Fruit fly (Drosophila melanogaster) whole organism, embryonic: Measurements from ENCODE around the gene CG1999.

Source experiments
- ATbp ChIP-seq: fragments of 200-800 bp; sonication (Bioruptor generic); optimal IDR thresholded peaks from 2 replicates; lab custom pipeline; 2017; ENCODE audit warnings: missing biosample characterization, mild to moderate bottlenecking, missing genetic modification characterization, missing genetic modification reagents
- B-H1 ChIP-seq: fragments of 200-800 bp; sonication (Bioruptor generic); IDR thresholded peaks from 3 replicates; pipeline ENCODE4 v1.3.6; 2022; ENCODE audit warnings: missing biosample characterization, missing genetic modification characterization
- CG10654 ChIP-seq: fragments of 200-800 bp; sonication (Bioruptor generic); optimal IDR thresholded peaks from 2 replicates; lab custom pipeline; 2016; ENCODE audit warnings: missing biosample characterization, missing genetic modification characterization
- CG11696 ChIP-seq: fragments of 200-800 bp; sonication (Bioruptor generic); IDR thresholded peaks from 2 replicates; pipeline ENCODE4 v1.3.6; 2022; ENCODE audit warnings: missing biosample characterization, missing genetic modification characterization
- CG14667 ChIP-seq: fragments of 200-800 bp; sonication (Bioruptor generic); IDR thresholded peaks from 2 replicates; pipeline ENCODE4 v1.3.6; 2022; ENCODE audit warnings: missing biosample characterization, missing genetic modification characterization
- CG15011 ChIP-seq: fragments of 200-800 bp; sonication (Bioruptor generic); optimal IDR thresholded peaks from 3 replicates; lab custom pipeline; 2018; ENCODE audit warnings: missing biosample characterization, mild to moderate bottlenecking, missing genetic modification characterization
- CG1529 ChIP-seq: fragments of 200-800 bp; sonication (Bioruptor generic); optimal IDR thresholded peaks from 3 replicates; lab custom pipeline; 2018; ENCODE audit warnings: missing biosample characterization, missing genetic modification characterization
- CG1603 ChIP-seq: fragments of 200-800 bp; sonication (Bioruptor generic); optimal IDR thresholded peaks from 2 replicates; lab custom pipeline; 2019; ENCODE audit warnings: missing biosample characterization, mild to moderate bottlenecking, missing genetic modification characterization, moderate library complexity
- CG16779 ChIP-seq: fragments of 200-800 bp; sonication (Bioruptor generic); IDR thresholded peaks from 2 replicates; pipeline ENCODE4 v1.3.6; 2022; ENCODE audit warnings: missing biosample characterization, missing genetic modification characterization
- CG17328 ChIP-seq: fragments of 200-800 bp; sonication (Bioruptor generic); IDR thresholded peaks from 2 replicates; pipeline ENCODE4 v1.3.6; 2022; ENCODE audit warnings: missing biosample characterization, missing genetic modification characterization
- CG2712 ChIP-seq: fragments of 200-800 bp; optimal IDR thresholded peaks from 3 replicates; lab custom pipeline; 2019; ENCODE audit warnings: missing biosample characterization, mild to moderate bottlenecking, missing genetic modification characterization, moderate library complexity
- CG30431 ChIP-seq: fragments of 200-800 bp; sonication (Bioruptor generic); optimal IDR thresholded peaks from 2 replicates; lab custom pipeline; 2017; ENCODE audit warnings: missing biosample characterization, missing genetic modification characterization
- CG33213 ChIP-seq: fragments of 200-800 bp; sonication (Bioruptor generic); optimal IDR thresholded peaks from 3 replicates; lab custom pipeline; 2016; ENCODE audit warnings: missing biosample characterization, missing genetic modification characterization
- CG34422 ChIP-seq: fragments of 200-800 bp; sonication (Bioruptor generic); IDR thresholded peaks from 3 replicates; pipeline ENCODE4 v1.3.6; 2022; ENCODE audit warnings: missing biosample characterization, missing genetic modification characterization
- CG3726 ChIP-seq: fragments of 200-800 bp; sonication (Bioruptor generic); IDR thresholded peaks from 3 replicates; pipeline ENCODE4, ENCODE4 v1.3.6; 2022; ENCODE audit warnings: missing biosample characterization, missing genetic modification characterization
- CG43689 ChIP-seq: fragments of 200-800 bp; sonication (Bioruptor generic); IDR thresholded peaks from 2 replicates; pipeline ENCODE4 v1.3.6; 2022; ENCODE audit warnings: missing biosample characterization, missing genetic modification characterization
- CG4820 ChIP-seq: fragments of 200-800 bp; sonication (Bioruptor generic); optimal IDR thresholded peaks from 3 replicates; lab custom pipeline; 2016; ENCODE audit warnings: missing biosample characterization, missing genetic modification characterization
- CG5180 ChIP-seq: fragments of 200-800 bp; sonication (Bioruptor generic); optimal IDR thresholded peaks from 3 replicates; lab custom pipeline; 2017; ENCODE audit warnings: missing biosample characterization, missing genetic modification characterization, mild to moderate bottlenecking, moderate library complexity, missing genetic modification reagents
- CG6272 ChIP-seq: fragments of 200-800 bp; sonication (Bioruptor generic); IDR thresholded peaks from 2 replicates; pipeline ENCODE4 v1.3.6; 2022; ENCODE audit warnings: missing biosample characterization, missing genetic modification characterization
- CG7786 ChIP-seq: fragments of 200-800 bp; sonication (Bioruptor generic); optimal IDR thresholded peaks from 2 replicates; lab custom pipeline; 2016; ENCODE audit warnings: missing biosample characterization, missing genetic modification characterization
- CG8281 ChIP-seq: fragments of 200-800 bp; sonication (Bioruptor generic); optimal IDR thresholded peaks from 2 replicates; lab custom pipeline; 2018; ENCODE audit warnings: missing biosample characterization, mild to moderate bottlenecking, missing genetic modification characterization, moderate library complexity
- CG8359 ChIP-seq: fragments of 200-800 bp; sonication (Bioruptor generic); optimal IDR thresholded peaks from 2 replicates; lab custom pipeline; 2017; ENCODE audit warnings: missing biosample characterization, mild to moderate bottlenecking, missing genetic modification characterization, borderline replicate concordance
- CG8944 ChIP-seq: fragments of 200-800 bp; sonication (Bioruptor generic); optimal IDR thresholded peaks from 3 replicates; lab custom pipeline; 2016; ENCODE audit warnings: missing biosample characterization, missing genetic modification characterization
- CG9437 ChIP-seq: fragments of 200-800 bp; sonication (Bioruptor generic); optimal IDR thresholded peaks from 2 replicates; lab custom pipeline; 2018; ENCODE audit warnings: missing biosample characterization, mild to moderate bottlenecking, missing genetic modification characterization
- Camta ChIP-seq: fragments of 200-800 bp; sonication (Bioruptor generic); optimal IDR thresholded peaks from 2 replicates; lab custom pipeline; 2016; ENCODE audit warnings: missing biosample characterization, missing genetic modification characterization
- D19B ChIP-seq: fragments of 200-800 bp; sonication (Bioruptor generic); optimal IDR thresholded peaks from 2 replicates; lab custom pipeline; 2017; ENCODE audit warnings: missing biosample characterization, mild to moderate bottlenecking, missing genetic modification characterization
- ERR ChIP-seq: fragments of 200-800 bp; sonication (Bioruptor generic); optimal IDR thresholded peaks from 2 replicates; lab custom pipeline; 2016; ENCODE audit warnings: missing biosample characterization, missing genetic modification characterization
- Fer3 ChIP-seq: fragments of 200-800 bp; sonication (Bioruptor generic); optimal IDR thresholded peaks from 2 replicates; lab custom pipeline; 2018; ENCODE audit warnings: missing biosample characterization, mild to moderate bottlenecking, missing genetic modification characterization, moderate library complexity
- HLHmδ ChIP-seq: fragments of 200-800 bp; sonication (Bioruptor generic); optimal IDR thresholded peaks from 2 replicates; lab custom pipeline; 2018; ENCODE audit warnings: missing biosample characterization, mild to moderate bottlenecking, missing genetic modification characterization, moderate library complexity
- Hand ChIP-seq: fragments of 200-800 bp; sonication (Bioruptor generic); optimal IDR thresholded peaks from 2 replicates; lab custom pipeline; 2017; ENCODE audit warnings: mild to moderate bottlenecking, missing biosample characterization, missing genetic modification reagents, missing genetic modification characterization
- Hr3 ChIP-seq: fragments of 200-800 bp; sonication (Bioruptor generic); optimal IDR thresholded peaks from 3 replicates; lab custom pipeline; 2016; ENCODE audit warnings: missing biosample characterization, missing genetic modification characterization
- Meics ChIP-seq: fragments of 200-800 bp; sonication (Bioruptor generic); optimal IDR thresholded peaks from 2 replicates; lab custom pipeline; 2017; ENCODE audit warnings: missing biosample characterization, mild to moderate bottlenecking, missing genetic modification characterization
- Neu2 ChIP-seq: fragments of 200-800 bp; sonication (Bioruptor generic); optimal IDR thresholded peaks from 3 replicates; lab custom pipeline; 2016; ENCODE audit warnings: missing biosample characterization, missing genetic modification characterization, borderline replicate concordance
- Pdp1 ChIP-seq, 2 experiments: fragments of 200-800 bp; sonication (Bioruptor generic); optimal IDR thresholded peaks; 3 replicates each; lab custom pipeline; 2016; ENCODE audit warnings: missing biosample characterization in 2 of 2, missing genetic modification characterization in 2 of 2, mild to moderate bottlenecking in 1 of 2, moderate library complexity in 1 of 2
- Side ChIP-seq: fragments of 200-800 bp; sonication (Bioruptor generic); optimal IDR thresholded peaks from 2 replicates; lab custom pipeline; 2016; ENCODE audit warnings: missing biosample characterization, missing genetic modification characterization
- bcd ChIP-seq: fragments of 200-800 bp; sonication (Bioruptor generic); optimal IDR thresholded peaks from 2 replicates; lab custom pipeline; 2017; ENCODE audit warnings: missing biosample characterization, mild to moderate bottlenecking, missing genetic modification characterization
- bsh ChIP-seq, 2 experiments: fragments of 200-800 bp; sonication (Bioruptor generic); optimal IDR thresholded peaks; 2 replicates each; lab custom pipeline; 2017 to 2018; ENCODE audit warnings: mild to moderate bottlenecking in 2 of 2, missing biosample characterization in 2 of 2, missing genetic modification characterization in 2 of 2, moderate library complexity in 1 of 2
- chif ChIP-seq, 2 experiments: fragments of 200-800 bp; sonication (Bioruptor generic); optimal IDR thresholded peaks; 3 replicates each; lab custom pipeline; 2016; ENCODE audit warnings: missing biosample characterization in 2 of 2, missing genetic modification characterization in 2 of 2
- dmrt11E ChIP-seq: fragments of 200-800 bp; sonication (Bioruptor generic); optimal IDR thresholded peaks from 3 replicates; lab custom pipeline; 2018; ENCODE audit warnings: missing biosample characterization, mild to moderate bottlenecking, missing genetic modification characterization, moderate library complexity
- fd96Cb ChIP-seq: fragments of 200-800 bp; sonication (Bioruptor generic); optimal IDR thresholded peaks from 2 replicates; lab custom pipeline; 2018; ENCODE audit warnings: missing biosample characterization, mild to moderate bottlenecking, missing genetic modification characterization, moderate library complexity
- gcm ChIP-seq: fragments of 200-800 bp; sonication (Bioruptor generic); optimal IDR thresholded peaks from 2 replicates; lab custom pipeline; 2019; ENCODE audit warnings: missing biosample characterization, mild to moderate bottlenecking, missing genetic modification characterization, moderate library complexity
- gcm2 ChIP-seq: fragments of 200-800 bp; sonication (Bioruptor generic); optimal IDR thresholded peaks from 2 replicates; lab custom pipeline; 2016; ENCODE audit warnings: missing biosample characterization, missing genetic modification characterization
- lmd ChIP-seq: fragments of 200-800 bp; sonication (Bioruptor generic); IDR thresholded peaks from 2 replicates; pipeline ENCODE4 v1.3.6; 2022; ENCODE audit warnings: missing biosample characterization, missing genetic modification characterization
- lola ChIP-seq, 3 experiments: fragments of >200 bp in 2 of 3; fragments of 200-800 bp in 1 of 3; sonication (Bioruptor generic) in 1 of 3; optimal IDR thresholded peaks; 2 replicates each; lab custom pipeline; 2017 to 2019; ENCODE audit warnings: missing biosample characterization in 3 of 3, missing genetic modification characterization in 3 of 3, mild to moderate bottlenecking in 1 of 3, moderate library complexity in 1 of 3
- pfk ChIP-seq: fragments of 200-800 bp; sonication (Bioruptor generic); optimal IDR thresholded peaks from 2 replicates; lab custom pipeline; 2018; ENCODE audit warnings: missing biosample characterization, mild to moderate bottlenecking, missing genetic modification characterization, moderate library complexity
- sug ChIP-seq: fragments of 200-800 bp; optimal IDR thresholded peaks from 2 replicates; lab custom pipeline; 2019; ENCODE audit warnings: missing biosample characterization, mild to moderate bottlenecking, missing genetic modification characterization, moderate library complexity
- tin ChIP-seq: fragments of 200-800 bp; sonication (Bioruptor generic); optimal IDR thresholded peaks from 3 replicates; lab custom pipeline; 2016; ENCODE audit warnings: missing biosample characterization, missing genetic modification characterization
- twi ChIP-seq: fragments of 200-800 bp; optimal IDR thresholded peaks from 2 replicates; lab custom pipeline; 2019; ENCODE audit warnings: missing biosample characterization, mild to moderate bottlenecking, missing genetic modification characterization, moderate library complexity
- wdn ChIP-seq: fragments of 200-800 bp; sonication (Bioruptor generic); IDR thresholded peaks from 2 replicates; pipeline ENCODE4 v1.3.6; 2022; ENCODE audit warnings: missing biosample characterization, missing genetic modification characterization

The CG1999 gene

DNA sequence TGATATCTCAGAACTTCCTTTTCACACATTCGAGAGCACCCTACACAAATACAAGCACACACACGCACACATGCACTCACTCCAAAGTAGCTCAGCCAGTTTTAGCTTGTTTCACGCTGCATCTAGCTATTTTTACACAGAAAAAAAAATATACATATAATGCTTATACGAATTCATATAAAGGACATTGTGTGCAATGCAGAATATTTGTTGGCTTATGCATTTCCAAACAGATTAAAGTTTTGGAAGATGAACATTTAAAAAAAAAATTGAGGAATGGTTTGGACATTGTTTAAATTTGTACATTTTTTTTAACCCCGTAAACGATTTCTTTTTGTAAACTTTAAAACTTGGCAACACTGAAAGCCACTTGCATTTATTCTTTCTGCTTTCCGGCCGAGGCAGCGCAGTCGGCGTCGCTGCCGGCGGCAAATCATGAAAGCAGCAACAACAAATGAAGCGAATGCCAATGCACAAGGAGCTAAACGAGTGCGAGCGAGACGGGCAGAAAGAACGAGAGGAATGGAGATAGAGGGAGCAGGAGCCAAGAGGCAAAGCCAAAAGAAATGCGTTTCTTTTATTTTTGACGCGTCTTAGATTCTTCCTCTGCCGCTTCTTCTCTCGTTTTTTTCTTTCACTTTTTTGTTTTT is 39.4 kb upstream of the CG1999 start (continued):
- peak; percentile 49 for TF ChIP-seq Side
- TF ChIP-seq twi (tag; lab: Kevin White, UChicago), result peak; percentile 65
- peak; percentile 12 for TF ChIP-seq CG15011 (GFP tag; lab: Kevin White, UChicago)
- TF ChIP-seq D19B (GFP tag; lab: Kevin White, UChicago), result no peak
- TF ChIP-seq Camta (GFP tag; lab: Kevin White, UChicago), result peak; percentile 74
- TF ChIP-seq Fer3 (tag; lab: Kevin White, UChicago), result peak; percentile 42
- TF ChIP-seq CG8359 (GFP tag; lab: Kevin White, UChicago), result peak; percentile 74
- TF ChIP-seq CG34422 (GFP tag; lab: Robert Waterston, UW), result peak; percentile 60; the same call in 2 of the 3 replicates
- TF ChIP-seq lmd (GFP tag; lab: Robert Waterston, UW), result peak; percentile 60
- TF ChIP-seq gcm2, result no peak
- peak; percentile 75 for TF ChIP-seq gcm (GFP tag; lab: Kevin White, UChicago)
- TF ChIP-seq Pdp1 (GFP tag; optimal IDR thresholded peaks at IDR 0.05; lab: Kevin White, UChicago), result peak; percentile 71 to 81
- peak; percentile 77 for TF ChIP-seq tin (GFP tag; lab: Kevin White, UChicago)
- peak; percentile 57 for TF ChIP-seq CG5180 (GFP tag; lab: Kevin White, UChicago)
- no peak for TF ChIP-seq wdn (GFP tag; lab: Robert Waterston, UW)
- TF ChIP-seq CG7786 (GFP tag; lab: Kevin White, UChicago), result peak; percentile 34
- no peak for TF ChIP-seq CG14667
- TF ChIP-seq dmrt11E (tag; lab: Kevin White, UChicago), result peak; percentile 97
- peak; percentile 32 to 94 for TF ChIP-seq bsh (GFP tag; optimal IDR thresholded peaks at IDR 0.05; lab: Kevin White, UChicago)
- peak; percentile 74 for TF ChIP-seq CG17328 (GFP tag; lab: Robert Waterston, UW)
- TF ChIP-seq CG30431, result peak; percentile 77
- TF ChIP-seq CG2712 (tag; lab: Kevin White, UChicago), result peak; percentile 94
- peak; percentile 41 for TF ChIP-seq CG33213
- TF ChIP-seq CG8944, result peak; percentile 48
- no peak for TF ChIP-seq ERR
- no peak for TF ChIP-seq HLHmδ
- TF ChIP-seq Meics (GFP tag; lab: Kevin White, UChicago), result peak; percentile 11
- peak; percentile 91 for TF ChIP-seq fd96Cb (tag; lab: Kevin White, UChicago)
- peak; percentile 68 for TF ChIP-seq bcd (GFP tag; lab: Kevin White, UChicago)
- TF ChIP-seq Hand (GFP tag; lab: Kevin White, UChicago), result no peak
- peak in 1 of 3 experiments; percentile 96 for TF ChIP-seq lola (GFP tag; optimal IDR thresholded peaks at IDR 0.05; lab: Kevin White, UChicago)
- TF ChIP-seq CG3726, result peak; percentile 34; the same call in 1 of the 3 replicates
- TF ChIP-seq CG8281 (tag; lab: Kevin White, UChicago), result peak; percentile 25
- TF ChIP-seq pfk, result no peak
- TF ChIP-seq Hr3, result peak; percentile 72
- TF ChIP-seq CG10654 (GFP tag; lab: Kevin White, UChicago), result peak; percentile 67
- peak; percentile 67 for TF ChIP-seq CG9437 (GFP tag; lab: Kevin White, UChicago)
- TF ChIP-seq CG1603 (tag; lab: Kevin White, UChicago), result peak; percentile 60
- TF ChIP-seq chif (GFP tag; optimal IDR thresholded peaks at IDR 0.05; lab: Kevin White, UChicago), result peak; percentile 75 to 86
- TF ChIP-seq CG4820 (GFP tag; lab: Kevin White, UChicago), result peak; percentile 84
- no peak for TF ChIP-seq CG16779 (GFP tag; lab: Robert Waterston, UW)
- TF ChIP-seq CG6272 (GFP tag; lab: Robert Waterston, UW), result no peak
- TF ChIP-seq ATbp (GFP tag; lab: Kevin White, UChicago), result peak; percentile 78
- TF ChIP-seq CG11696 (GFP tag; lab: Robert Waterston, UW), result 0 out of 2 replicates have a peak, but pooled peaks have one; percentile 18
- no peak for TF ChIP-seq CG43689
- peak; percentile 30 for TF ChIP-seq Neu2 (GFP tag; lab: Kevin White, UChicago)
- peak; percentile 32; the same call in 1 of the 3 replicates for TF ChIP-seq B-H1 (GFP tag; lab: Robert Waterston, UW)
- peak; percentile 80 for TF ChIP-seq CG1529 (GFP tag; lab: Kevin White, UChicago)
- no peak for TF ChIP-seq sug (tag; lab: Kevin White, UChicago)
